Worm (Caenorhabditis elegans) whole organism, L2 larva: Measurements from ENCODE around the gene scl-7.

Source experiments
- nhr-11 ChIP-seq: fragments of 150-350 bp; optimal IDR thresholded peaks from 2 replicates; lab custom pipeline; 2014; ENCODE audit warnings: missing biosample characterization, missing genetic modification characterization
- nhr-25 ChIP-seq: fragments of 150-350 bp; sonication (generic microtip); optimal IDR thresholded peaks from 3 replicates; lab custom pipeline; 2014; ENCODE audit warnings: missing biosample characterization, missing genetic modification characterization
- ztf-11 ChIP-seq: sonication (generic microtip); optimal IDR thresholded peaks from 2 replicates; lab custom pipeline; 2017; ENCODE audit warnings: missing biosample characterization, missing genetic modification characterization

DNA sequence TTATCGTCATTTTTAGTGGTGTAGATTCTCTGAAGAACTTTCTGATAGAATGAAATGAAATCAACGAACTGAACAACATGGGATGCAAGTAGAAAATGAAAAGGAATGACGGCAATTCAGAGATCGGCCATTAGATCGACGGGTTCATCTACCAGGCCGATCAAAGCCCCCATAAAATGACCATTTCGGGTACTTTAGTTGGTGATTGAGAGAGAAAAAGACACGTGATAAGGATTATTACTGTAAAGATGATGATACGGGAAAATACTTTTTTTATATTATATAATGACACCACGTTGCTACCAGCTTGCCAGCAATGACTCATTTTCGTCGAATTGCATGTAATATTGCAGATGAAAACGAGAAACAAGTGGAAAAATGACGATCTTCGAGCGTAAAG lies 39.5 kb downstream of the scl-7 start, which contains the start of gene best-1:
- no peak for TF ChIP-seq nhr-25 (tag; lab: Kevin White, UChicago)
- no peak for TF ChIP-seq ztf-11 (tag; lab: Kevin White, UChicago)
- TF ChIP-seq nhr-11, result no peak
